Worm (Caenorhabditis elegans) whole organism, L4 larva: ENCODE data around the gene K11D12.11.

Source experiments
- F26F4.8 ChIP-seq: fragments of 200-800 bp; sonication (Bioruptor generic); conservative IDR thresholded peaks from 2 replicates; pipeline ENCODE4 v1.3.6; 2022; ENCODE audit warnings: missing genetic modification characterization, missing compliant biosample characterization
- F44E2.7 ChIP-seq: fragments of 200-800 bp; sonication (Bioruptor generic); IDR thresholded peaks from 2 replicates; pipeline ENCODE4 v2.1.2; 2022; ENCODE audit warnings: missing genetic modification characterization, missing compliant biosample characterization
- F49E8.2 ChIP-seq: sonication (generic microtip); optimal IDR thresholded peaks from 2 replicates; lab custom pipeline; 2016; ENCODE audit warnings: missing compliant biosample characterization, mild to moderate bottlenecking, missing genetic modification characterization, borderline replicate concordance
- T20F7.1 ChIP-seq: fragments of 200-800 bp; sonication (Bioruptor generic); optimal IDR thresholded peaks from 2 replicates; lab custom pipeline; 2018; ENCODE audit warnings: mild to moderate bottlenecking, missing genetic modification characterization, missing compliant biosample characterization
- ZK546.5 ChIP-seq, 2 experiments: sonication (generic microtip); optimal IDR thresholded peaks; 2 replicates each; lab custom pipeline; 2017; ENCODE audit warnings: missing biosample characterization in 2 of 2, missing genetic modification characterization in 2 of 2
- arid-1 ChIP-seq: fragments of 200-800 bp; sonication (Bioruptor generic); conservative IDR thresholded peaks from 2 replicates; pipeline ENCODE4 v1.3.6; 2022; ENCODE audit warnings: missing genetic modification reagents, missing genetic modification characterization, missing compliant biosample characterization
- ceh-20 ChIP-seq: fragments of 200-800 bp; sonication (Bioruptor generic); IDR thresholded peaks from 2 replicates; pipeline ENCODE4 v1.3.6; 2022; ENCODE audit warnings: missing genetic modification reagents, missing genetic modification characterization, missing compliant biosample characterization
- ceh-32 ChIP-seq: sonication (generic microtip); optimal IDR thresholded peaks from 2 replicates; lab custom pipeline; 2016; ENCODE audit warnings: mild to moderate bottlenecking, missing genetic modification characterization, missing compliant biosample characterization; ENCODE audit not compliant: poor library complexity
- ceh-62 ChIP-seq: sonication (generic microtip); optimal IDR thresholded peaks from 2 replicates; lab custom pipeline; 2017; ENCODE audit warnings: missing biosample characterization, missing genetic modification characterization
- cey-2 ChIP-seq: sonication (generic microtip); optimal IDR thresholded peaks from 3 replicates; lab custom pipeline; 2017; ENCODE audit warnings: missing genetic modification characterization, mild to moderate bottlenecking, missing compliant biosample characterization, antibody characterized with exemption, borderline replicate concordance; ENCODE audit not compliant: insufficient read depth
- daf-16 ChIP-seq, 3 experiments: sonication (generic microtip); optimal IDR thresholded peaks; 2 replicates each; lab custom pipeline; 2016 to 2017; ENCODE audit warnings: missing genetic modification characterization in 3 of 3, missing genetic modification reagents in 3 of 3, mild to moderate bottlenecking in 2 of 3, missing compliant biosample characterization in 2 of 3, missing biosample characterization in 1 of 3, moderate library complexity in 1 of 3
- daf-19 ChIP-seq: fragments of 200-800 bp; sonication (Bioruptor generic); conservative IDR thresholded peaks from 2 replicates; pipeline ENCODE4 v1.3.6; 2022; ENCODE audit warnings: missing genetic modification characterization, missing compliant biosample characterization
- dmd-6 ChIP-seq: fragments of 200-800 bp; sonication (Bioruptor generic); IDR thresholded peaks from 2 replicates; pipeline ENCODE4 v1.3.6; 2022; ENCODE audit warnings: missing genetic modification reagents, missing genetic modification characterization, missing compliant biosample characterization
- dmd-8 ChIP-seq: fragments of 200-800 bp; sonication (Bioruptor generic); IDR thresholded peaks from 2 replicates; pipeline ENCODE4 v1.3.6; 2022; ENCODE audit warnings: missing genetic modification characterization, missing compliant biosample characterization
- duxl-1 ChIP-seq: sonication (generic microtip); optimal IDR thresholded peaks from 2 replicates; lab custom pipeline; 2016; ENCODE audit warnings: mild to moderate bottlenecking, missing genetic modification characterization, moderate library complexity, missing compliant biosample characterization; ENCODE audit not compliant: poor library complexity
- dve-1 ChIP-seq: sonication (generic microtip); optimal IDR thresholded peaks from 2 replicates; lab custom pipeline; 2017; ENCODE audit warnings: antibody characterized with exemption, mild to moderate bottlenecking, missing genetic modification characterization, missing compliant biosample characterization; ENCODE audit not compliant: insufficient read depth
- fos-1 ChIP-seq: fragments of 150-350 bp; optimal IDR thresholded peaks from 2 replicates; lab custom pipeline; 2014; ENCODE audit warnings: missing biosample characterization, missing genetic modification characterization
- hlh-11 ChIP-seq: fragments of 200-800 bp; sonication (Bioruptor generic); optimal IDR thresholded peaks from 2 replicates; lab custom pipeline; 2018; ENCODE audit warnings: mild to moderate bottlenecking, missing genetic modification characterization, missing compliant biosample characterization
- lin-13 ChIP-seq: fragments of 150-350 bp; optimal IDR thresholded peaks from 2 replicates; lab custom pipeline; 2014; ENCODE audit warnings: missing biosample characterization, missing genetic modification reagents, missing genetic modification characterization
- lin-38 ChIP-seq: fragments of 200-800 bp; sonication (Bioruptor generic); IDR thresholded peaks from 2 replicates; pipeline ENCODE4 v1.3.6; 2022; ENCODE audit warnings: missing genetic modification reagents, missing genetic modification characterization, missing compliant biosample characterization
- lir-3 ChIP-seq: sonication (generic microtip); optimal IDR thresholded peaks from 2 replicates; lab custom pipeline; 2016; ENCODE audit warnings: mild to moderate bottlenecking, missing genetic modification characterization, missing compliant biosample characterization
- lsy-2 ChIP-seq, 2 experiments: fragments of 150-350 bp in 1 of 2; sonication (generic microtip) in 1 of 2; optimal IDR thresholded peaks; 2 replicates each; lab custom pipeline; 2014 to 2017; ENCODE audit warnings: missing biosample characterization in 2 of 2, missing genetic modification characterization in 2 of 2
- madf-5 ChIP-seq, 2 experiments: fragments of 200-800 bp; sonication (Bioruptor generic); IDR thresholded peaks; 2 replicates each; pipeline ENCODE4 v1.3.6; 2022; ENCODE audit warnings: missing compliant biosample characterization in 2 of 2, missing genetic modification characterization in 2 of 2
- madf-9 ChIP-seq: fragments of 200-800 bp; sonication (Bioruptor generic); conservative IDR thresholded peaks from 2 replicates; pipeline ENCODE4 v1.3.6; 2022; ENCODE audit warnings: missing genetic modification reagents, missing genetic modification characterization, missing compliant biosample characterization
- mdl-1 ChIP-seq, 2 experiments: fragments of 150-350 bp in 1 of 2; sonication (generic microtip) in 1 of 2; optimal IDR thresholded peaks; 2 replicates each; lab custom pipeline; 2014 to 2017; ENCODE audit warnings: missing biosample characterization in 2 of 2, missing genetic modification characterization in 2 of 2
- mdt-29 ChIP-seq: fragments of 200-800 bp; sonication (Bioruptor generic); IDR thresholded peaks from 2 replicates; pipeline ENCODE4 v1.3.6; 2022; ENCODE audit warnings: missing genetic modification reagents, missing genetic modification characterization, missing compliant biosample characterization
- mep-1 ChIP-seq: fragments of 150-350 bp; sonication (generic microtip); optimal IDR thresholded peaks from 3 replicates; lab custom pipeline; 2014; ENCODE audit warnings: missing biosample characterization, missing genetic modification characterization
- mes-2 ChIP-seq: sonication (generic microtip); optimal IDR thresholded peaks from 2 replicates; lab custom pipeline; 2016; ENCODE audit warnings: missing genotype, mild to moderate bottlenecking, missing genetic modification characterization, missing compliant biosample characterization; ENCODE audit not compliant: poor library complexity, severe bottlenecking
- nhr-10 ChIP-seq: fragments of 150-350 bp; optimal IDR thresholded peaks from 2 replicates; lab custom pipeline; 2014; ENCODE audit warnings: missing biosample characterization, missing genetic modification characterization
- nhr-111 ChIP-seq: fragments of 200-800 bp; sonication (Bioruptor generic); optimal IDR thresholded peaks from 2 replicates; lab custom pipeline; 2018; ENCODE audit warnings: mild to moderate bottlenecking, missing genetic modification characterization, missing compliant biosample characterization
- nhr-237 ChIP-seq: sonication (generic microtip); optimal IDR thresholded peaks from 2 replicates; lab custom pipeline; 2017; ENCODE audit warnings: missing biosample characterization, missing genetic modification characterization
- nhr-28 ChIP-seq: fragments of 150-350 bp; optimal IDR thresholded peaks from 2 replicates; lab custom pipeline; 2014; ENCODE audit warnings: missing biosample characterization, missing genetic modification characterization
- nhr-48 ChIP-seq: sonication (generic microtip); optimal IDR thresholded peaks from 2 replicates; lab custom pipeline; 2016; ENCODE audit warnings: mild to moderate bottlenecking, missing genetic modification characterization, missing compliant biosample characterization
- nhr-6 ChIP-seq: fragments of 150-350 bp; optimal IDR thresholded peaks from 2 replicates; lab custom pipeline; 2014; ENCODE audit warnings: missing biosample characterization, missing genetic modification characterization
- nhr-77 ChIP-seq: fragments of 150-350 bp; optimal IDR thresholded peaks from 2 replicates; lab custom pipeline; 2014; ENCODE audit warnings: missing biosample characterization, missing genetic modification characterization
- php-3 ChIP-seq: fragments of 200-800 bp; sonication (Bioruptor generic); IDR thresholded peaks from 2 replicates; pipeline ENCODE4 v1.3.6; 2022; ENCODE audit warnings: missing genetic modification reagents, missing genetic modification characterization, missing compliant biosample characterization
- pqm-1 ChIP-seq: sonication (generic microtip); optimal IDR thresholded peaks from 2 replicates; lab custom pipeline; 2017; ENCODE audit warnings: missing biosample characterization, missing genetic modification characterization
- rbr-2 ChIP-seq: sonication (generic microtip); optimal IDR thresholded peaks from 2 replicates; lab custom pipeline; 2016; ENCODE audit warnings: missing genotype, missing genetic modification characterization, missing compliant biosample characterization
- snpc-1.2 ChIP-seq: fragments of 200-800 bp; sonication (Bioruptor generic); IDR thresholded peaks from 2 replicates; pipeline ENCODE4 v1.3.6; 2022; ENCODE audit warnings: missing genetic modification reagents, missing genetic modification characterization, missing compliant biosample characterization
- snpc-4 ChIP-seq: fragments of 150-350 bp; optimal IDR thresholded peaks from 2 replicates; lab custom pipeline; 2014; ENCODE audit warnings: missing biosample characterization, missing genetic modification characterization
- tag-97 ChIP-seq: fragments of 200-800 bp; sonication (Bioruptor generic); IDR thresholded peaks from 2 replicates; pipeline ENCODE4 v1.3.6; 2022; ENCODE audit warnings: missing genetic modification characterization, missing compliant biosample characterization
- tra-1 ChIP-seq: fragments of 200-800 bp; sonication (Bioruptor generic); IDR thresholded peaks from 2 replicates; pipeline ENCODE4 v1.3.6; 2022; ENCODE audit warnings: missing genetic modification reagents, missing genetic modification characterization, missing compliant biosample characterization
- unc-39 ChIP-seq: sonication (generic microtip); optimal IDR thresholded peaks from 2 replicates; lab custom pipeline; 2017; ENCODE audit warnings: missing biosample characterization, missing genetic modification characterization
- zfp-2 ChIP-seq: sonication (generic microtip); optimal IDR thresholded peaks from 2 replicates; lab custom pipeline; 2016; ENCODE audit warnings: mild to moderate bottlenecking, missing genetic modification characterization, missing compliant biosample characterization
- ztf-11 ChIP-seq: fragments of 150-350 bp; optimal IDR thresholded peaks from 2 replicates; lab custom pipeline; 2014; ENCODE audit warnings: missing biosample characterization, missing genetic modification characterization

The K11D12.11 gene

DNA sequence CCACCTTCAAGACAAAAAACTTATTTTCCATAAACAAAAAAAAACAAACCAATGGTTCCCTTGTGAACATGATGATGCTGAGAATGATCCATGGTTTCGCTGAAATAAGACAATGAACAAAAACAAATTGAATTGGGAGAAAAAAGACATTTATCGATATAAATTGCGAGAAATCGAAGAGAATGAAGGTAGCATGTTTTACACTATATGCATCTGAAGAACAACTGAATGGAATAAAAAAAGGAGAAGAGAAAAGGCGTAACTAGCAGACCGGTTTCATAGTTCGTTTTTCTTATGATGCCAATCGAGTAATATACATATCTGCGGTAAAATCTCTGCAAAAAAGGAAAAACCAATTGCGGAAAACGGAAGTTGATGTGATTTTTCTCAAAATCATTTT lies 30.0 kb upstream of the K11D12.11 start, which contains the start of gene Y58A7A.1:
Gene Y58A7A.1 (minus strand): TSS at position 101 of the 400 bp plus-strand sequence.
- no peak for TF ChIP-seq ztf-11 (tag; lab: Kevin White, UChicago)
- TF ChIP-seq F26F4.8 (GFP tag; lab: Robert Waterston, UW): no peak
- no peak for TF ChIP-seq php-3 (GFP tag; lab: Robert Waterston, UW)
- TF ChIP-seq arid-1: no peak
- TF ChIP-seq snpc-1.2 (GFP tag; lab: Robert Waterston, UW): no peak
- no peak for TF ChIP-seq F49E8.2 (tag; lab: Kevin White, UChicago)
- no peak for TF ChIP-seq madf-9 (GFP tag; lab: Robert Waterston, UW)
- TF ChIP-seq ceh-62 (tag; lab: Kevin White, UChicago): no peak
- no peak for TF ChIP-seq duxl-1 (tag; lab: Kevin White, UChicago)
- no peak for TF ChIP-seq tag-97
- TF ChIP-seq lin-13 (GFP tag; lab: Kevin White, UChicago): no peak
- no peak for TF ChIP-seq mdl-1 (tag; optimal IDR thresholded peaks at IDR 0.05; lab: Kevin White, UChicago)

DNA sequence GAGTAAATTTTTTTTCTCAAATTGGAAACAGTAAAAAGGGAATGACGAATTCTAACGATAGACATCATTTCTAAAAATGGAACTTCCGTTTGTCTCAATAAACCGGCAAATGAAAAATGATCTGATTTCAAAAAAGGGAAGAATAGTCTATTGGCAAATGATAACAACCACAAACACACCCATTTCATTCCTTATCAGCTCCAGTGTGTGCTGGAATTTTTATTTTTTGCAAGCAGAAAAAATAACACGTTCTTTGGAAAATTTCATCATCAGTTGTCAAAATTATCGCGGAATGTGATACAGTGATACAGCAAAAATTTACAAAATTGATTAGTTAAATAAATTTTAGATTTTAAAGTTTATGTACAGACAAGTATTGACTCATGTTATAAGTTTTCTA lies 28.0 kb upstream of the K11D12.11 start:
- TF ChIP-seq zfp-2 (no peak), daf-16 (GFP tag; optimal IDR thresholded peaks at IDR 0.05; lab: Kevin White, UChicago) (no peak), daf-16 (tag; optimal IDR thresholded peaks at IDR 0.05; lab: Kevin White, UChicago) (peak; percentile 72), T20F7.1 (GFP tag; lab: Kevin White, UChicago) (peak; percentile 41), hlh-11 (tag; lab: Kevin White, UChicago) (peak; percentile 43), dve-1 (tag; lab: Kevin White, UChicago) (peak; percentile 70), lsy-2 (tag; optimal IDR thresholded peaks at IDR 0.05; lab: Kevin White, UChicago) (peak in 1 of 2 experiments; percentile 26), pqm-1 (tag; lab: Kevin White, UChicago) (peak; percentile 89), nhr-77 (peak; percentile 47), dmd-6 (GFP tag; lab: Robert Waterston, UW) (peak; percentile 57), snpc-4 (no peak), ZK546.5 (tag; optimal IDR thresholded peaks at IDR 0.05; lab: Kevin White, UChicago) (no peak), ceh-32 (tag; lab: Kevin White, UChicago) (no peak), nhr-28 (peak; percentile 84), mdl-1 (tag; optimal IDR thresholded peaks at IDR 0.05; lab: Kevin White, UChicago) (peak in 1 of 2 experiments; percentile 28), mdt-29 (no peak), php-3 (GFP tag; lab: Robert Waterston, UW) (peak; percentile 57; the same call in 1 of the 2 replicates), mep-1 (tag; lab: Kevin White, UChicago) (no peak)

DNA sequence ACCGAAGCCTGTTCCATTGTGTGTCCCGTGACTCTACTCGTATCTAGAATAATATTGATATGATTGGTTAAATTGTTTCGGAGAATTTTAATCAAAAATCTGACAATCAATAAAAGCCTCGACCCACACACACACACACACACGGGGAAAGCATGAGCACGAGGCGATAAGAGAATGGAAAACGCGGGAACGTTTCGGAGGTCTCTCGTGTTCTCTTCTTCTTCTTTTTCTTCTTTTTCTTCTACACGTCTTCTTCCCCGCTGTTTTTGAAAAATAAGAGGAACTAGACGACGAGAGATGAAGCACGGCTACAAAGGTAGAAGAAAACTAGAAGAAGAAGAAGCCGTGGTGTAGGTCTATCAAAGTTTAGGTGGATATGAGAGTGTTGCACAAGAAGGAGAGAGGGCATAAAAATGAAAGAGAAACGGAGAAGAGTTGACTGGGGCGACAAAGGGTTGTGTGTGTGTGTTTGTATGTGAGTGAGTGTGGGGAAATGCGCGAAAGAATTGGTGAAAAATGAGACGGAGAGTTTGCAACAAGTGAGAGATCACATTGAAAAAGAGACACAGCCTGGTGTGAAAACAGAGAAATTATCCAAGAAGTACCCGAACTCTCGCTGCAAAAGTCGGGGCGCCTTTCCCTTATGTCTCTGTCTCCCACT lies 25.5 kb upstream of the K11D12.11 start, which contains the start of gene mlk-1:
Gene mlk-1 (minus strand): TSS at position 51 of the 661 bp plus-strand sequence.
- TF ChIP-seq pqm-1 (tag; lab: Kevin White, UChicago) (peak; percentile 26), nhr-48 (tag; lab: Kevin White, UChicago) (peak; percentile 43), mdt-29 (peak; percentile 54; the same call in 1 of the 2 replicates), cey-2 (no peak), lir-3 (tag; lab: Kevin White, UChicago) (no peak), nhr-237 (tag; lab: Kevin White, UChicago) (no peak), mep-1 (tag; lab: Kevin White, UChicago) (peak; percentile 75), ceh-20 (GFP tag; lab: Robert Waterston, UW) (no peak), zfp-2 (no peak), fos-1 (tag; lab: Kevin White, UChicago) (no peak), tra-1 (GFP tag; lab: Robert Waterston, UW) (no peak; the same call in 1 of the 2 replicates), lin-38 (GFP tag; lab: Robert Waterston, UW) (no peak), unc-39 (no peak), nhr-10 (tag; lab: Kevin White, UChicago) (peak; percentile 36), daf-19 (GFP tag; lab: Robert Waterston, UW) (no peak), dve-1 (tag; lab: Kevin White, UChicago) (peak; percentile 62), rbr-2 (peak; percentile 78), nhr-111 (GFP tag; lab: Kevin White, UChicago) (no peak), madf-5 (GFP tag; IDR thresholded peaks at IDR 0.05; lab: Robert Waterston, UW) (no peak), mes-2 (tag; lab: Kevin White, UChicago) (peak; percentile 34), F44E2.7 (GFP tag; lab: Robert Waterston, UW) (no peak), nhr-6 (tag; lab: Kevin White, UChicago) (peak; percentile 40), dmd-8 (GFP tag; lab: Robert Waterston, UW) (no peak), arid-1 (peak; percentile 44; the same call in 1 of the 2 replicates), ztf-11 (tag; lab: Kevin White, UChicago) (no peak), ceh-62 (tag; lab: Kevin White, UChicago) (no peak)
